Fruit fly (Drosophila melanogaster) whole organism, embryonic: Measurements from ENCODE around the gene CG32425.

ENCODE experiments used
- B-H2 ChIP-seq: fragments of 200-800 bp; sonication (Bioruptor generic); optimal IDR thresholded peaks from 2 replicates; lab custom pipeline; 2018; ENCODE audit warnings: missing biosample characterization, mild to moderate bottlenecking, missing genetic modification characterization
- Blimp-1 ChIP-seq: fragments of 200-800 bp; sonication (Bioruptor generic); optimal IDR thresholded peaks from 3 replicates; lab custom pipeline; 2018; ENCODE audit warnings: missing biosample characterization, missing genetic modification characterization, mild to moderate bottlenecking, moderate library complexity, missing genetic modification reagents
- Bteb2 ChIP-seq: fragments of 200-800 bp; sonication (Bioruptor generic); optimal IDR thresholded peaks from 2 replicates; lab custom pipeline; 2016; ENCODE audit warnings: missing biosample characterization, missing genetic modification characterization
- CG10274 ChIP-seq: fragments of 200-800 bp; sonication (Bioruptor generic); optimal IDR thresholded peaks from 3 replicates; lab custom pipeline; 2017; ENCODE audit warnings: missing biosample characterization, mild to moderate bottlenecking, missing genetic modification characterization
- CG10565 ChIP-seq: fragments of 200-800 bp; sonication (Bioruptor generic); optimal IDR thresholded peaks from 3 replicates; lab custom pipeline; 2016; ENCODE audit warnings: missing biosample characterization, mild to moderate bottlenecking, missing genetic modification characterization
- CG10654 ChIP-seq: fragments of 200-800 bp; sonication (Bioruptor generic); optimal IDR thresholded peaks from 2 replicates; lab custom pipeline; 2016; ENCODE audit warnings: missing biosample characterization, missing genetic modification characterization
- CG11723 ChIP-seq: fragments of 200-800 bp; sonication (Bioruptor generic); optimal IDR thresholded peaks from 2 replicates; lab custom pipeline; 2017; ENCODE audit warnings: missing biosample characterization, mild to moderate bottlenecking, missing genetic modification characterization
- CG12219 ChIP-seq: fragments of 200-800 bp; sonication (Bioruptor generic); optimal IDR thresholded peaks from 3 replicates; lab custom pipeline; 2018; ENCODE audit warnings: missing biosample characterization, mild to moderate bottlenecking, missing genetic modification characterization
- CG1529 ChIP-seq: fragments of 200-800 bp; sonication (Bioruptor generic); optimal IDR thresholded peaks from 3 replicates; lab custom pipeline; 2018; ENCODE audit warnings: missing biosample characterization, missing genetic modification characterization
- CG17328 ChIP-seq: fragments of 200-800 bp; sonication (Bioruptor generic); IDR thresholded peaks from 2 replicates; pipeline ENCODE4 v1.3.6; 2022; ENCODE audit warnings: missing biosample characterization, missing genetic modification characterization
- CG17359 ChIP-seq: fragments of 200-800 bp; sonication (Bioruptor generic); optimal IDR thresholded peaks from 3 replicates; lab custom pipeline; 2018; ENCODE audit warnings: missing biosample characterization, mild to moderate bottlenecking, missing genetic modification characterization, moderate library complexity
- CG18619 ChIP-seq: fragments of 200-800 bp; sonication (Bioruptor generic); optimal IDR thresholded peaks from 3 replicates; lab custom pipeline; 2017; ENCODE audit warnings: missing biosample characterization, mild to moderate bottlenecking, missing genetic modification characterization
- CG2129 ChIP-seq: fragments of 200-800 bp; sonication (Bioruptor generic); IDR thresholded peaks from 2 replicates; pipeline ENCODE4 v1.3.6; 2022; ENCODE audit warnings: missing biosample characterization, missing genetic modification characterization; ENCODE audit not compliant: partially characterized antibody
- CG2678 ChIP-seq: fragments of 200-800 bp; sonication (Bioruptor generic); optimal IDR thresholded peaks from 3 replicates; lab custom pipeline; 2019; ENCODE audit warnings: missing biosample characterization, mild to moderate bottlenecking, missing genetic modification characterization, moderate library complexity
- CG2712 ChIP-seq: fragments of 200-800 bp; optimal IDR thresholded peaks from 3 replicates; lab custom pipeline; 2019; ENCODE audit warnings: missing biosample characterization, mild to moderate bottlenecking, missing genetic modification characterization, moderate library complexity
- CG30020 ChIP-seq: fragments of 200-800 bp; optimal IDR thresholded peaks from 2 replicates; lab custom pipeline; 2019; ENCODE audit warnings: missing biosample characterization, mild to moderate bottlenecking, missing genetic modification characterization, moderate library complexity
- CG30403 ChIP-seq: fragments of 200-800 bp; sonication (Bioruptor generic); optimal IDR thresholded peaks from 3 replicates; lab custom pipeline; 2016; ENCODE audit warnings: missing biosample characterization, missing genetic modification characterization
- CG32532 ChIP-seq: fragments of 200-800 bp; sonication (Bioruptor generic); IDR thresholded peaks from 2 replicates; pipeline ENCODE4 v1.3.6; 2022; ENCODE audit warnings: missing biosample characterization, missing genetic modification characterization
- CG3847 ChIP-seq: fragments of 200-800 bp; sonication (Bioruptor generic); IDR thresholded peaks from 2 replicates; pipeline ENCODE4 v1.3.6; 2022; ENCODE audit warnings: missing biosample characterization, missing genetic modification characterization
- CG4360 ChIP-seq: fragments of 200-800 bp; sonication (Bioruptor generic); IDR thresholded peaks from 2 replicates; pipeline ENCODE4 v1.3.6; 2022; ENCODE audit warnings: missing biosample characterization, missing genetic modification characterization
- CG6175 ChIP-seq: fragments of 200-800 bp; sonication (Bioruptor generic); IDR thresholded peaks from 3 replicates; pipeline ENCODE4 v1.3.6; 2022; ENCODE audit warnings: missing biosample characterization, missing genetic modification characterization
- CG7372 ChIP-seq: fragments of 200-800 bp; sonication (Bioruptor generic); IDR thresholded peaks from 2 replicates; pipeline ENCODE4 v1.3.6; 2022; ENCODE audit warnings: missing biosample characterization, missing genetic modification characterization
- CG8388 ChIP-seq: fragments of 200-800 bp; sonication (Bioruptor generic); optimal IDR thresholded peaks from 2 replicates; lab custom pipeline; 2019; ENCODE audit warnings: missing biosample characterization, mild to moderate bottlenecking, missing genetic modification characterization, moderate library complexity
- CG9215 ChIP-seq: fragments of 200-800 bp; sonication (Bioruptor generic); IDR thresholded peaks from 2 replicates; pipeline ENCODE4 v1.3.6; 2022; ENCODE audit warnings: missing biosample characterization, missing genetic modification characterization
- CG9727 ChIP-seq: fragments of 200-800 bp; sonication (Bioruptor generic); optimal IDR thresholded peaks from 3 replicates; lab custom pipeline; 2017; ENCODE audit warnings: missing biosample characterization, mild to moderate bottlenecking, missing genetic modification characterization
- Dbx ChIP-seq: fragments of 200-800 bp; sonication (Bioruptor generic); IDR thresholded peaks from 3 replicates; pipeline ENCODE4 v1.3.6; 2022; ENCODE audit warnings: missing biosample characterization, missing genetic modification characterization
- Deaf1 ChIP-seq: fragments of 200-800 bp; optimal IDR thresholded peaks from 3 replicates; lab custom pipeline; 2019; ENCODE audit warnings: missing biosample characterization, mild to moderate bottlenecking, missing genetic modification characterization, moderate library complexity
- Dref ChIP-seq: fragments of 200-800 bp; sonication (Bioruptor generic); IDR thresholded peaks from 2 replicates; pipeline ENCODE4 v1.3.6; 2022; ENCODE audit warnings: missing biosample characterization, missing genetic modification characterization
- Hsf ChIP-seq: fragments of 200-800 bp; sonication (Bioruptor generic); optimal IDR thresholded peaks from 3 replicates; lab custom pipeline; 2016; ENCODE audit warnings: missing biosample characterization, missing genetic modification characterization
- Kr ChIP-seq: fragments of 200-800 bp; sonication (Bioruptor generic); optimal IDR thresholded peaks from 2 replicates; lab custom pipeline; 2017; ENCODE audit warnings: missing biosample characterization, mild to moderate bottlenecking, missing genetic modification characterization
- Neu2 ChIP-seq: fragments of 200-800 bp; sonication (Bioruptor generic); optimal IDR thresholded peaks from 3 replicates; lab custom pipeline; 2016; ENCODE audit warnings: missing biosample characterization, missing genetic modification characterization, borderline replicate concordance
- Ptx1 ChIP-seq: fragments of 200-800 bp; sonication (Bioruptor generic); IDR thresholded peaks from 2 replicates; pipeline ENCODE4 v1.3.6; 2022; ENCODE audit warnings: missing biosample characterization, missing genetic modification characterization
- Taf1 ChIP-seq: fragments of 200-800 bp; sonication (Bioruptor generic); IDR thresholded peaks from 2 replicates; pipeline ENCODE4 v1.3.6; 2022; ENCODE audit warnings: missing biosample characterization, missing genetic modification characterization
- al ChIP-seq: fragments of 200-800 bp; sonication (Bioruptor generic); IDR thresholded peaks from 2 replicates; pipeline ENCODE4 v1.3.6; 2022; ENCODE audit warnings: missing biosample characterization, missing genetic modification characterization
- aop ChIP-seq: fragments of 200-800 bp; sonication (Bioruptor generic); IDR thresholded peaks from 2 replicates; pipeline ENCODE4 v1.3.6; 2022; ENCODE audit warnings: missing biosample characterization, missing genetic modification characterization
- crp ChIP-seq, 2 experiments: fragments of 200-800 bp; sonication (Bioruptor generic); optimal IDR thresholded peaks; 2 replicates in 1 of 2; 3 replicates in 1 of 2; lab custom pipeline; 2017; ENCODE audit warnings: missing biosample characterization in 2 of 2, missing genetic modification characterization in 2 of 2, mild to moderate bottlenecking in 1 of 2, moderate library complexity in 1 of 2
- dmrt99B ChIP-seq: fragments of 200-800 bp; sonication (Bioruptor generic); optimal IDR thresholded peaks from 2 replicates; lab custom pipeline; 2018; ENCODE audit warnings: missing biosample characterization, mild to moderate bottlenecking, missing genetic modification characterization, moderate library complexity
- eyg ChIP-seq: fragments of 200-800 bp; sonication (Bioruptor generic); optimal IDR thresholded peaks from 3 replicates; lab custom pipeline; 2016; ENCODE audit warnings: missing biosample characterization, missing genetic modification characterization
- gro ChIP-seq: fragments of 200-800 bp; sonication (Bioruptor generic); optimal IDR thresholded peaks from 2 replicates; lab custom pipeline; 2016; ENCODE audit warnings: missing biosample characterization, missing genetic modification characterization
- gsb-n ChIP-seq: fragments of 200-800 bp; sonication (Bioruptor generic); optimal IDR thresholded peaks from 3 replicates; lab custom pipeline; 2018; ENCODE audit warnings: missing biosample characterization, mild to moderate bottlenecking, missing genetic modification characterization
- h ChIP-seq: fragments of >200 bp; optimal IDR thresholded peaks from 2 replicates; lab custom pipeline; 2017
- lilli ChIP-seq: fragments of 200-800 bp; sonication (Bioruptor generic); optimal IDR thresholded peaks from 3 replicates; lab custom pipeline; 2016; ENCODE audit warnings: missing biosample characterization, missing genetic modification characterization
- mirr ChIP-seq: fragments of 200-800 bp; sonication (Bioruptor generic); optimal IDR thresholded peaks from 3 replicates; lab custom pipeline; 2018; ENCODE audit warnings: missing biosample characterization, mild to moderate bottlenecking, missing genetic modification characterization
- odd ChIP-seq: fragments of 200-800 bp; sonication (Bioruptor generic); optimal IDR thresholded peaks from 2 replicates; lab custom pipeline; 2017; ENCODE audit warnings: missing biosample characterization, mild to moderate bottlenecking, missing genetic modification characterization
- onecut ChIP-seq: fragments of 200-800 bp; sonication (Bioruptor generic); IDR thresholded peaks from 2 replicates; pipeline ENCODE4 v1.3.6; 2022; ENCODE audit warnings: missing biosample characterization, missing genetic modification characterization
- p53 ChIP-seq: fragments of 200-800 bp; sonication (Bioruptor generic); optimal IDR thresholded peaks from 2 replicates; lab custom pipeline; 2016; ENCODE audit warnings: missing biosample characterization, missing genetic modification characterization
- pzg ChIP-seq: fragments of 200-800 bp; sonication (Bioruptor generic); optimal IDR thresholded peaks from 3 replicates; lab custom pipeline; 2018; ENCODE audit warnings: missing biosample characterization, mild to moderate bottlenecking, missing genetic modification characterization, moderate library complexity
- ro ChIP-seq: fragments of 200-800 bp; sonication (Bioruptor generic); IDR thresholded peaks from 2 replicates; pipeline ENCODE4 v1.3.6; 2022; ENCODE audit warnings: missing biosample characterization, missing genetic modification characterization
- scrt ChIP-seq: fragments of 200-800 bp; sonication (Bioruptor generic); optimal IDR thresholded peaks from 2 replicates; lab custom pipeline; 2018; ENCODE audit warnings: missing biosample characterization, mild to moderate bottlenecking, missing genetic modification characterization, moderate library complexity
- shn ChIP-seq: fragments of 200-800 bp; sonication (Bioruptor generic); optimal IDR thresholded peaks from 3 replicates; lab custom pipeline; 2016; ENCODE audit warnings: missing biosample characterization, missing genetic modification characterization
- sna ChIP-seq: fragments of 200-800 bp; sonication (Bioruptor generic); IDR thresholded peaks from 2 replicates; pipeline ENCODE4 v1.3.6; 2022; ENCODE audit warnings: missing biosample characterization, missing genetic modification characterization; ENCODE audit not compliant: partially characterized antibody
- tio ChIP-seq: fragments of 200-800 bp; sonication (Bioruptor generic); optimal IDR thresholded peaks from 2 replicates; lab custom pipeline; 2017; ENCODE audit warnings: missing biosample characterization, missing genetic modification characterization, inconsistent platforms
- vvl ChIP-seq: fragments of 200-800 bp; sonication (Bioruptor generic); IDR thresholded peaks from 2 replicates; pipeline ENCODE4 v1.3.6; 2022; ENCODE audit warnings: missing biosample characterization, missing genetic modification characterization

CG32425 gene

dm6 chr3L:20447337-20447736 is 49.8 kb upstream of the CG32425 start (continued):
- TF ChIP-seq CG8388 (GFP tag; lab: Kevin White, UChicago): peak; percentile 35
- no peak for TF ChIP-seq CG2129 (GFP tag; lab: Robert Waterston, UW)
- TF ChIP-seq mirr: no peak
- TF ChIP-seq CG1529 (GFP tag; lab: Kevin White, UChicago): no peak
- no peak for TF ChIP-seq CG7372 (GFP tag; lab: Robert Waterston, UW)
- TF ChIP-seq p53 (GFP tag; lab: Kevin White, UChicago): no peak
- no peak for TF ChIP-seq CG4360 (GFP tag; lab: Robert Waterston, UW)
- TF ChIP-seq odd (GFP tag; lab: Kevin White, UChicago): no peak
- no peak for TF ChIP-seq Dref (GFP tag; lab: Robert Waterston, UW)
- TF ChIP-seq CG12219: no peak
- no peak for TF ChIP-seq CG3847 (GFP tag; lab: Robert Waterston, UW)
- TF ChIP-seq CG2678 (tag; lab: Kevin White, UChicago): no peak
- peak; percentile 44 for TF ChIP-seq Blimp-1 (GFP tag; lab: Kevin White, UChicago)
- TF ChIP-seq CG30020 (tag; lab: Kevin White, UChicago): no peak
- TF ChIP-seq CG17359 (tag; lab: Kevin White, UChicago): no peak
- no peak for TF ChIP-seq Deaf1 (tag; lab: Kevin White, UChicago)
- TF ChIP-seq CG10654 (GFP tag; lab: Kevin White, UChicago): no peak
- TF ChIP-seq CG32532 (GFP tag; lab: Robert Waterston, UW): no peak
- TF ChIP-seq crp (GFP tag; optimal IDR thresholded peaks at IDR 0.05; lab: Kevin White, UChicago): no peak
- TF ChIP-seq sna (GFP tag; lab: Robert Waterston, UW): no peak
- no peak for TF ChIP-seq CG6175
- no peak for TF ChIP-seq aop (GFP tag; lab: Robert Waterston, UW)
- no peak for TF ChIP-seq CG17328
- TF ChIP-seq h: no peak
- TF ChIP-seq al: no peak
- no peak for TF ChIP-seq pzg (GFP tag; lab: Kevin White, UChicago)
- no peak for TF ChIP-seq Taf1
- TF ChIP-seq gro: no peak
- TF ChIP-seq Kr (GFP tag; lab: Kevin White, UChicago): no peak
- TF ChIP-seq CG9215 (GFP tag; lab: Robert Waterston, UW): no peak
- no peak for TF ChIP-seq shn (GFP tag; lab: Kevin White, UChicago)
- no peak for TF ChIP-seq Bteb2 (GFP tag; lab: Kevin White, UChicago)
- no peak for TF ChIP-seq onecut (GFP tag; lab: Robert Waterston, UW)
- peak; percentile 50 for TF ChIP-seq dmrt99B (tag; lab: Kevin White, UChicago)
- TF ChIP-seq B-H2 (GFP tag; lab: Kevin White, UChicago): no peak
- TF ChIP-seq Dbx: no peak
- TF ChIP-seq ro: no peak
- TF ChIP-seq CG10565 (GFP tag; lab: Kevin White, UChicago): no peak
- TF ChIP-seq tio (GFP tag; lab: Kevin White, UChicago): no peak
- peak; percentile 37 for TF ChIP-seq CG30403 (GFP tag; lab: Kevin White, UChicago)
- peak; percentile 37 for TF ChIP-seq CG9727
- TF ChIP-seq Ptx1 (GFP tag; lab: Robert Waterston, UW): 0 out of 2 replicates have a peak, but pooled peaks have one; percentile 23
- no peak for TF ChIP-seq Neu2 (GFP tag; lab: Kevin White, UChicago)
- no peak for TF ChIP-seq eyg (GFP tag; lab: Kevin White, UChicago)
- TF ChIP-seq Hsf (GFP tag; lab: Kevin White, UChicago): peak; percentile 9
- peak; percentile 36 for TF ChIP-seq gsb-n (tag; lab: Kevin White, UChicago)
- TF ChIP-seq lilli (GFP tag; lab: Kevin White, UChicago): peak; percentile 27
- no peak for TF ChIP-seq CG11723
- TF ChIP-seq scrt (GFP tag; lab: Kevin White, UChicago): no peak
- peak; percentile 38; the same call in 1 of the 2 replicates for TF ChIP-seq vvl (GFP tag; lab: Robert Waterston, UW)
- TF ChIP-seq CG18619 (GFP tag; lab: Kevin White, UChicago): no peak
- TF ChIP-seq CG2712: peak; percentile 50
- no peak for TF ChIP-seq CG10274
